Fruit fly (Drosophila melanogaster): ENCODE measurements around the gene Svip.

Svip gene

DNA sequence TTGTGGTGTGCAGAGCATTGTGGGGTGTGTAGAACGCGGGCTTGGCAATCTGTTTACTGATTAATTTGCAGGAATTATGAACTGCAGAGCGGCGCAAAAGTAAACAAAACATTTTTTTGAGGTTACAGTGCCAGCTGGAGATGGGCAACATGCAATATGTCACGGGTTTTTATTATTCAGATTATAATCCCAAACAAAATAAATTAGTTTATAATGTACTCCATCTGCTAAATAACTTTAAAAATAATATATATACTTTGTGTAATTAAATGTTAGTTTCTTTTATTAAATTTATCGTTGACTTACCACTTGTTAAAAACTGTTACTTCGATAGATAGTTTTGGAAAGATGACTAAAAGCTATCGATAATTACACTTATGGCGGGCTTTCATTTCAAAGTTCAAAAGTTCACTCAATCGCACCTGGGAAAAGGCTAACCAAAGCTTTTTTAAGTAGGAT is 12.1 kb downstream of the Svip start, which contains the start of gene Fdx1 (continued):
- no peak for TF ChIP-seq CG10321 (GFP tag; IDR thresholded peaks at IDR 0.05)
- no peak for TF ChIP-seq CG12236 (GFP tag; optimal IDR thresholded peaks at IDR 0.05)
- peak; percentile 34 for TF ChIP-seq CG4820 (GFP tag; optimal IDR thresholded peaks at IDR 0.05)
- no peak for TF ChIP-seq klu (GFP tag; IDR thresholded peaks at IDR 0.05)
- no peak for TF ChIP-seq salm (tag; optimal IDR thresholded peaks at IDR 0.05)
- no peak for TF ChIP-seq Awh (GFP tag; IDR thresholded peaks at IDR 0.05)
- peak; percentile 54 for TF ChIP-seq CG15601 (tag; optimal IDR thresholded peaks at IDR 0.05)
- peak; percentile 12; the same call in 1 of the 2 replicates for TF ChIP-seq al (GFP tag; IDR thresholded peaks at IDR 0.05)
- TF ChIP-seq insv (GFP tag; optimal IDR thresholded peaks at IDR 0.05), result no peak
- TF ChIP-seq CG7357 (GFP tag; IDR thresholded peaks at IDR 0.05), result no peak
- no peak for TF ChIP-seq ERR (GFP tag; optimal IDR thresholded peaks at IDR 0.05)
- TF ChIP-seq Hr39 (optimal IDR thresholded peaks at IDR 0.05), result no peak
- no peak for TF ChIP-seq Ravus (GFP tag; IDR thresholded peaks at IDR 0.05)
- TF ChIP-seq CG4424 (GFP tag; optimal IDR thresholded peaks at IDR 0.05), result peak; percentile 19
- no peak for TF ChIP-seq sima (GFP tag; optimal IDR thresholded peaks at IDR 0.05)
- TF ChIP-seq D (optimal IDR thresholded peaks at IDR 0.05), result no peak
- TF ChIP-seq D (GFP tag; optimal IDR thresholded peaks at IDR 0.05), result no peak
- no peak for TF ChIP-seq CG2202 (tag; optimal IDR thresholded peaks at IDR 0.05)
- TF ChIP-seq Hr78 (GFP tag; optimal IDR thresholded peaks at IDR 0.05), result no peak
- no peak for TF ChIP-seq D19A (tag; optimal IDR thresholded peaks at IDR 0.05)
- no peak for TF ChIP-seq hkb (optimal IDR thresholded peaks at IDR 0.05)
- TF ChIP-seq hkb (GFP tag; IDR thresholded peaks at IDR 0.05), result peak; percentile 63; the same call in 1 of the 2 replicates
- no peak for TF ChIP-seq cad (GFP tag; optimal IDR thresholded peaks at IDR 0.05)
- no peak for TF ChIP-seq CG4617 (GFP tag; optimal IDR thresholded peaks at IDR 0.05; ENCODE audit: borderline replicate concordance)
- TF ChIP-seq Fer2 (tag; optimal IDR thresholded peaks at IDR 0.05), result no peak
- peak; percentile 65 for TF ChIP-seq CG12391 (tag; optimal IDR thresholded peaks at IDR 0.05)
- peak; percentile 30 for TF ChIP-seq CG18476 (GFP tag; optimal IDR thresholded peaks at IDR 0.05)
- TF ChIP-seq MESR4 (GFP tag; optimal IDR thresholded peaks at IDR 0.05), result peak; percentile 12
- peak; percentile 24 for TF ChIP-seq CG3281 (GFP tag; optimal IDR thresholded peaks at IDR 0.05)
- no peak for TF ChIP-seq chm (GFP tag; IDR thresholded peaks at IDR 0.05)
- no peak for TF ChIP-seq Hand (GFP tag; optimal IDR thresholded peaks at IDR 0.05)
- no peak for TF ChIP-seq ssp (GFP tag; IDR thresholded peaks at IDR 0.05)
- TF ChIP-seq CG3995 (GFP tag; optimal IDR thresholded peaks at IDR 0.05), result peak; percentile 97
- TF ChIP-seq CG2129 (GFP tag; IDR thresholded peaks at IDR 0.05; ENCODE audit: partially characterized antibody), result no peak
- no peak for TF ChIP-seq maf-S (GFP tag; optimal IDR thresholded peaks at IDR 0.05)
- no peak for TF ChIP-seq bowl (GFP tag; IDR thresholded peaks at IDR 0.05)
- TF ChIP-seq CG18599 (GFP tag; optimal IDR thresholded peaks at IDR 0.05), result peak; percentile 47
- TF ChIP-seq bigmax (GFP tag; optimal IDR thresholded peaks at IDR 0.05), result peak; percentile 97
- peak; percentile 0 for TF ChIP-seq CG8290 (GFP tag; optimal IDR thresholded peaks at IDR 0.05)
- no peak for TF ChIP-seq CG8290 (tag; optimal IDR thresholded peaks at IDR 0.05)
- TF ChIP-seq CG4282 (GFP tag; optimal IDR thresholded peaks at IDR 0.05), result no peak
- TF ChIP-seq CG11723 (GFP tag; optimal IDR thresholded peaks at IDR 0.05), result no peak
- peak; percentile 53 for TF ChIP-seq CG15269 (tag; optimal IDR thresholded peaks at IDR 0.05)
- TF ChIP-seq Bgb (GFP tag; IDR thresholded peaks at IDR 0.05; ENCODE audit: partially characterized antibody), result peak; percentile 33; the same call in 1 of the 2 replicates
- no peak for TF ChIP-seq CG7786 (GFP tag; optimal IDR thresholded peaks at IDR 0.05)
- peak in 1 of 2 experiments; percentile 59 for TF ChIP-seq Pdp1 (GFP tag; optimal IDR thresholded peaks at IDR 0.05)
- TF ChIP-seq fd102C (GFP tag; optimal IDR thresholded peaks at IDR 0.05), result no peak
- TF ChIP-seq cato (GFP tag; optimal IDR thresholded peaks at IDR 0.05; ENCODE audit: borderline replicate concordance), result no peak
- TF ChIP-seq ro (GFP tag; IDR thresholded peaks at IDR 0.05), result no peak
- no peak; the same call in 2 of the 3 replicates for TF ChIP-seq Opbp (GFP tag; IDR thresholded peaks at IDR 0.05; ENCODE audit: partially characterized antibody)
- TF ChIP-seq E2f2 (GFP tag; IDR thresholded peaks at IDR 0.05), result peak; percentile 90
- TF ChIP-seq odd (GFP tag; optimal IDR thresholded peaks at IDR 0.05), result no peak
